Fruit fly (Drosophila melanogaster): ENCODE results near the gene CG11151.

Gene CG11151

dm6 chrX:13762372-13762883 lies 22.9 kb downstream of the CG11151 start, which contains the start of gene rdgB (continued):
- TF ChIP-seq eve (GFP tag; optimal IDR thresholded peaks at IDR 0.05) (peak in 1 of 2 experiments; percentile 92), CG5953 (GFP tag; IDR thresholded peaks at IDR 0.05) (no peak; the same call in 1 of the 2 replicates), Sox100B (GFP tag; optimal IDR thresholded peaks at IDR 0.05) (peak; percentile 92), CG34224 (GFP tag; IDR thresholded peaks at IDR 0.05; ENCODE audit: partially characterized antibody) (no peak), CG12071 (GFP tag; optimal IDR thresholded peaks at IDR 0.05) (peak; percentile 23), zen (tag; optimal IDR thresholded peaks at IDR 0.05) (peak; percentile 16), CG13287 (GFP tag; IDR thresholded peaks at IDR 0.05; ENCODE audit: partially characterized antibody) (peak; percentile 27; the same call in 1 of the 2 replicates), CG6813 (GFP tag; optimal IDR thresholded peaks at IDR 0.05) (peak; percentile 50), H2.0 (GFP tag; IDR thresholded peaks at IDR 0.05) (peak; percentile 34; the same call in 1 of the 2 replicates)

dm6 chrX:13764397-13765119 lies 25.0 kb downstream of the CG11151 start:
- TF ChIP-seq wdn (GFP tag; IDR thresholded peaks at IDR 0.05) (0 out of 2 replicates have a peak, but pooled peaks have one; percentile 34), bbx (GFP tag; IDR thresholded peaks at IDR 0.05; ENCODE audit: partially characterized antibody) (no peak), so (GFP tag; IDR thresholded peaks at IDR 0.05) (0 out of 3 replicates have a peak, but pooled peaks have one; percentile 40), CG32772 (GFP tag; IDR thresholded peaks at IDR 0.05) (peak; percentile 40), CG10366 (GFP tag; IDR thresholded peaks at IDR 0.05) (no peak), Dad (GFP tag; optimal IDR thresholded peaks at IDR 0.05) (no peak), Adf1 (GFP tag; IDR thresholded peaks at IDR 0.05) (no peak), lmd (GFP tag; IDR thresholded peaks at IDR 0.05) (peak; percentile 21; the same call in 1 of the 2 replicates), E2f2 (GFP tag; IDR thresholded peaks at IDR 0.05) (peak; percentile 43; the same call in 1 of the 2 replicates), CG14050 (GFP tag; IDR thresholded peaks at IDR 0.05) (peak; percentile 51; the same call in 1 of the 3 replicates), CG3281 (GFP tag; optimal IDR thresholded peaks at IDR 0.05) (peak; percentile 40), CG10209 (GFP tag; optimal IDR thresholded peaks at IDR 0.05) (peak; percentile 43), H15 (GFP tag; IDR thresholded peaks at IDR 0.05) (0 out of 3 replicates have a peak, but pooled peaks have one; percentile 29), Dbx (GFP tag; IDR thresholded peaks at IDR 0.05) (0 out of 3 replicates have a peak, but pooled peaks have one; percentile 15), CG8388 (GFP tag; optimal IDR thresholded peaks at IDR 0.05) (peak; percentile 54), CG2199 (GFP tag; IDR thresholded peaks at IDR 0.05) (peak; percentile 39; the same call in 1 of the 3 replicates), ken (GFP tag; IDR thresholded peaks at IDR 0.05) (0 out of 3 replicates have a peak, but pooled peaks have one; percentile 45), lab (GFP tag; optimal IDR thresholded peaks at IDR 0.05) (peak; percentile 55), tio (GFP tag; optimal IDR thresholded peaks at IDR 0.05) (peak; percentile 15), CG6683 (GFP tag; optimal IDR thresholded peaks at IDR 0.05) (peak; percentile 9), CG4854 (GFP tag; optimal IDR thresholded peaks at IDR 0.05) (no peak), Oaz (GFP tag; IDR thresholded peaks at IDR 0.05) (peak; percentile 46; the same call in 1 of the 2 replicates), CG6689 (GFP tag; IDR thresholded peaks at IDR 0.05) (peak; percentile 49), CG4707 (GFP tag; optimal IDR thresholded peaks at IDR 0.05) (peak; percentile 37), CG13424 (tag; optimal IDR thresholded peaks at IDR 0.05) (peak; percentile 60), CG10274 (GFP tag; optimal IDR thresholded peaks at IDR 0.05) (no peak), prd (optimal IDR thresholded peaks at IDR 0.05) (no peak), prd (GFP tag; IDR thresholded peaks at IDR 0.05) (peak; percentile 61), CG3847 (GFP tag; IDR thresholded peaks at IDR 0.05) (peak; percentile 38), gce (GFP tag; IDR thresholded peaks at IDR 0.05) (no peak), stc (GFP tag; IDR thresholded peaks at IDR 0.05) (peak; percentile 15; the same call in 1 of the 2 replicates), CG4820 (GFP tag; optimal IDR thresholded peaks at IDR 0.05) (peak; percentile 34), Ptx1 (GFP tag; IDR thresholded peaks at IDR 0.05) (peak; percentile 67), hbn (GFP tag; IDR thresholded peaks at IDR 0.05; ENCODE audit: partially characterized antibody) (no peak), CG11247 (GFP tag; IDR thresholded peaks at IDR 0.05) (peak; percentile 19; the same call in 1 of the 2 replicates), wor (GFP tag; IDR thresholded peaks at IDR 0.05) (peak; percentile 18; the same call in 1 of the 2 replicates), bowl (GFP tag; IDR thresholded peaks at IDR 0.05) (no peak), CG4328 (GFP tag; optimal IDR thresholded peaks at IDR 0.05) (no peak)
